Fruit fly (Drosophila melanogaster): ENCODE data around the gene CG6576.

- TF ChIP-seq Hr78 (GFP tag; optimal IDR thresholded peaks at IDR 0.05) (no peak), YL-1 (GFP tag; optimal IDR thresholded peaks at IDR 0.05) (no peak), pb (GFP tag; optimal IDR thresholded peaks at IDR 0.05) (no peak), br (optimal IDR thresholded peaks at IDR 0.05) (no peak), NfI (GFP tag; optimal IDR thresholded peaks at IDR 0.05) (no peak), CG10147 (GFP tag; optimal IDR thresholded peaks at IDR 0.05) (no peak), her (GFP tag; optimal IDR thresholded peaks at IDR 0.05) (no peak), CG1792 (GFP tag; optimal IDR thresholded peaks at IDR 0.05) (no peak), CG18764 (GFP tag; optimal IDR thresholded peaks at IDR 0.05) (no peak), CG18599 (GFP tag; optimal IDR thresholded peaks at IDR 0.05) (no peak), psq (GFP tag; optimal IDR thresholded peaks at IDR 0.05) (no peak), z (GFP tag; IDR thresholded peaks at IDR 0.05) (no peak), CG10431 (GFP tag; optimal IDR thresholded peaks at IDR 0.05) (no peak), yki (optimal IDR thresholded peaks at IDR 0.05) (no peak)
Observed at dm6 chr3L:8707821-8708220, 48.0 kb upstream of the CG6576 start.
